Worm (Caenorhabditis elegans): ENCODE data around the gene rab-1.

ce11 chrV:1270611-1271010 lies 6.8 kb upstream of the rab-1 start, which contains the start of gene Y75B7B.1:
- TF ChIP-seq bed-3 (GFP tag; optimal IDR thresholded peaks at IDR 0.05) (no peak), ceh-43 (GFP tag; optimal IDR thresholded peaks at IDR 0.05) (no peak), unc-62 (GFP tag; optimal IDR thresholded peaks at IDR 0.05) (no peak), ztf-11 (tag; optimal IDR thresholded peaks at IDR 0.05) (no peak), snpc-4 (tag; optimal IDR thresholded peaks at IDR 0.05) (no peak), ces-1 (GFP tag; optimal IDR thresholded peaks at IDR 0.05) (no peak), mep-1 (tag; optimal IDR thresholded peaks at IDR 0.05) (no peak), lin-13 (tag; optimal IDR thresholded peaks at IDR 0.05) (no peak), nhr-12 (tag; optimal IDR thresholded peaks at IDR 0.05) (no peak)

Measured in whole organism, mixed stage, embryonic.